Fruit fly (Drosophila melanogaster): ENCODE data around the gene CG34307.

dm6 chr3R:11902893-11903292, 5.5 kb downstream of the CG34307 start:
- TF ChIP-seq kay (GFP tag; ENCODE audit: borderline replicate concordance) (no peak), CG7045 (GFP tag; optimal IDR thresholded peaks at IDR 0.05) (no peak), CG11617 (GFP tag; optimal IDR thresholded peaks at IDR 0.05) (no peak)
